Fruit fly (Drosophila melanogaster): ENCODE results near the gene Met75Cb.
"Not testable (repeated sequence)": the region's sequence is repeated elsewhere in the genome, so short reads cannot be mapped to it uniquely, and the experiment has no call there.

DNA sequence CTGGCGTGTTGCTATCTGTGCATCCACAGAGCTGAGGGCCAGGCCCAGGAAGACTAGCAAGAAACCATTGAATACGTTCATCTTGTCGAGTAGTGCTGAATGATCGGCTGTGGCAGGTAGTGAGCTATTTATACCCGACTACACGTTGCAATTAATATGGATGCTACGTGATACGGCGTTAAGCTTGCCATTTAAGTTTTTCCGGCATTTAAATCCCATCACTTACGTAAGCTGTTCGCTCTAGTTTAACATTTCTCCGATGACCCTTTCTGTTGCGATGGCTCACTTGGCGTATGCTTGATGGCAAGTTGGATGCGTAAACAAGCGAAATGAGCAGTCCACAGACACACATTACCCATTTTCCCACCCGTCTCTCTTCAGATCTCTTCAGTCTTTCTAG is 2.9 kb upstream of the Met75Cb start, which contains the start of gene Met75Ca:
- TF ChIP-seq CG8478, CTCF (optimal IDR thresholded peaks at IDR 0.05): not testable (repeated sequence)

Data from S2 (cell line).